Fruit fly (Drosophila melanogaster) whole organism, embryonic: ENCODE measurements around the gene kis.
A peak's percentile ranks its signal among the peaks of the same experiment; 100 is the strongest.

Source experiments
- ATbp ChIP-seq: fragments of 200-800 bp; sonication (Bioruptor generic); optimal IDR thresholded peaks from 2 replicates; lab custom pipeline; 2017; ENCODE audit warnings: missing biosample characterization, mild to moderate bottlenecking, missing genetic modification characterization, missing genetic modification reagents
- Atf3 ChIP-seq: fragments of 200-800 bp; sonication (Bioruptor generic); optimal IDR thresholded peaks from 3 replicates; lab custom pipeline; 2016; ENCODE audit warnings: missing biosample characterization, missing genetic modification characterization
- Bgb ChIP-seq: fragments of 200-800 bp; sonication (Bioruptor generic); IDR thresholded peaks from 2 replicates; pipeline ENCODE4 v1.3.6; 2022; ENCODE audit warnings: missing biosample characterization, missing genetic modification characterization; ENCODE audit not compliant: partially characterized antibody
- CG10209 ChIP-seq: fragments of 200-800 bp; sonication (Bioruptor generic); optimal IDR thresholded peaks from 3 replicates; lab custom pipeline; 2017; ENCODE audit warnings: missing biosample characterization, mild to moderate bottlenecking, missing genetic modification characterization, missing genetic modification reagents
- CG10274 ChIP-seq: fragments of 200-800 bp; sonication (Bioruptor generic); optimal IDR thresholded peaks from 3 replicates; lab custom pipeline; 2017; ENCODE audit warnings: missing biosample characterization, mild to moderate bottlenecking, missing genetic modification characterization
- CG10654 ChIP-seq: fragments of 200-800 bp; sonication (Bioruptor generic); optimal IDR thresholded peaks from 2 replicates; lab custom pipeline; 2016; ENCODE audit warnings: missing biosample characterization, missing genetic modification characterization
- CG11398 ChIP-seq: fragments of 200-800 bp; sonication (Bioruptor generic); optimal IDR thresholded peaks from 2 replicates; lab custom pipeline; 2016; ENCODE audit warnings: missing biosample characterization, missing genetic modification characterization
- CG11696 ChIP-seq: fragments of 200-800 bp; sonication (Bioruptor generic); IDR thresholded peaks from 2 replicates; pipeline ENCODE4 v1.3.6; 2022; ENCODE audit warnings: missing biosample characterization, missing genetic modification characterization
- CG13775 ChIP-seq: fragments of 200-800 bp; sonication (Bioruptor generic); optimal IDR thresholded peaks from 3 replicates; lab custom pipeline; 2017; ENCODE audit warnings: missing biosample characterization, mild to moderate bottlenecking, missing genetic modification characterization
- CG16779 ChIP-seq: fragments of 200-800 bp; sonication (Bioruptor generic); IDR thresholded peaks from 2 replicates; pipeline ENCODE4 v1.3.6; 2022; ENCODE audit warnings: missing biosample characterization, missing genetic modification characterization
- CG17328 ChIP-seq: fragments of 200-800 bp; sonication (Bioruptor generic); IDR thresholded peaks from 2 replicates; pipeline ENCODE4 v1.3.6; 2022; ENCODE audit warnings: missing biosample characterization, missing genetic modification characterization
- CG17829 ChIP-seq: fragments of 200-800 bp; optimal IDR thresholded peaks from 2 replicates; lab custom pipeline; 2019; ENCODE audit warnings: missing biosample characterization, mild to moderate bottlenecking, missing genetic modification characterization, moderate library complexity
- CG18619 ChIP-seq: fragments of 200-800 bp; sonication (Bioruptor generic); optimal IDR thresholded peaks from 3 replicates; lab custom pipeline; 2017; ENCODE audit warnings: missing biosample characterization, mild to moderate bottlenecking, missing genetic modification characterization
- CG2116 ChIP-seq: fragments of 200-800 bp; sonication (Bioruptor generic); optimal IDR thresholded peaks from 3 replicates; lab custom pipeline; 2018; ENCODE audit warnings: missing biosample characterization, mild to moderate bottlenecking, missing genetic modification characterization
- CG2120 ChIP-seq: fragments of 200-800 bp; sonication (Bioruptor generic); optimal IDR thresholded peaks from 3 replicates; lab custom pipeline; 2016; ENCODE audit warnings: missing biosample characterization, missing genetic modification characterization
- CG2678 ChIP-seq: fragments of 200-800 bp; sonication (Bioruptor generic); optimal IDR thresholded peaks from 3 replicates; lab custom pipeline; 2019; ENCODE audit warnings: missing biosample characterization, mild to moderate bottlenecking, missing genetic modification characterization, moderate library complexity
- CG4328 ChIP-seq: fragments of 200-800 bp; sonication (Bioruptor generic); optimal IDR thresholded peaks from 3 replicates; lab custom pipeline; 2017; ENCODE audit warnings: missing biosample characterization, missing genetic modification reagents, missing genetic modification characterization
- CG7372 ChIP-seq: fragments of 200-800 bp; sonication (Bioruptor generic); IDR thresholded peaks from 2 replicates; pipeline ENCODE4 v1.3.6; 2022; ENCODE audit warnings: missing biosample characterization, missing genetic modification characterization
- CG7786 ChIP-seq: fragments of 200-800 bp; sonication (Bioruptor generic); optimal IDR thresholded peaks from 2 replicates; lab custom pipeline; 2016; ENCODE audit warnings: missing biosample characterization, missing genetic modification characterization
- CoRest ChIP-seq: fragments of 200-800 bp; sonication (Bioruptor generic); optimal IDR thresholded peaks from 3 replicates; lab custom pipeline; 2018; ENCODE audit warnings: missing biosample characterization, mild to moderate bottlenecking, missing genetic modification characterization, moderate library complexity
- E2f1 ChIP-seq: fragments of 200-800 bp; sonication (Bioruptor generic); IDR thresholded peaks from 2 replicates; pipeline ENCODE4 v1.3.6; 2022; ENCODE audit warnings: missing biosample characterization, missing genetic modification characterization
- ERR ChIP-seq: fragments of 200-800 bp; sonication (Bioruptor generic); optimal IDR thresholded peaks from 2 replicates; lab custom pipeline; 2016; ENCODE audit warnings: missing biosample characterization, missing genetic modification characterization
- HLH54F ChIP-seq: fragments of 200-800 bp; sonication (Bioruptor generic); optimal IDR thresholded peaks from 3 replicates; lab custom pipeline; 2016; ENCODE audit warnings: missing biosample characterization, missing genetic modification characterization
- Hand ChIP-seq: fragments of 200-800 bp; sonication (Bioruptor generic); optimal IDR thresholded peaks from 2 replicates; lab custom pipeline; 2017; ENCODE audit warnings: mild to moderate bottlenecking, missing biosample characterization, missing genetic modification reagents, missing genetic modification characterization
- HmgD ChIP-seq: fragments of 200-800 bp; sonication (Bioruptor generic); optimal IDR thresholded peaks from 3 replicates; lab custom pipeline; 2016; ENCODE audit warnings: missing biosample characterization, missing genetic modification characterization
- Hr3 ChIP-seq: fragments of 200-800 bp; sonication (Bioruptor generic); optimal IDR thresholded peaks from 3 replicates; lab custom pipeline; 2016; ENCODE audit warnings: missing biosample characterization, missing genetic modification characterization
- Hr51 ChIP-seq, 2 experiments: fragments of 200-800 bp; sonication (Bioruptor generic); optimal IDR thresholded peaks; 2 replicates in 1 of 2; 3 replicates in 1 of 2; lab custom pipeline; 2016 to 2018; ENCODE audit warnings: missing biosample characterization in 2 of 2, missing genetic modification characterization in 2 of 2, mild to moderate bottlenecking in 1 of 2, moderate library complexity in 1 of 2
- Neu2 ChIP-seq: fragments of 200-800 bp; sonication (Bioruptor generic); optimal IDR thresholded peaks from 3 replicates; lab custom pipeline; 2016; ENCODE audit warnings: missing biosample characterization, missing genetic modification characterization, borderline replicate concordance
- Six4 ChIP-seq: fragments of 200-800 bp; sonication (Bioruptor generic); optimal IDR thresholded peaks from 2 replicates; lab custom pipeline; 2016; ENCODE audit warnings: missing biosample characterization, missing genetic modification characterization
- Sox102F ChIP-seq: fragments of 200-800 bp; sonication (Bioruptor generic); optimal IDR thresholded peaks from 2 replicates; lab custom pipeline; 2018; ENCODE audit warnings: missing biosample characterization, mild to moderate bottlenecking, missing genetic modification characterization, moderate library complexity
- Taf1 ChIP-seq: fragments of 200-800 bp; sonication (Bioruptor generic); IDR thresholded peaks from 2 replicates; pipeline ENCODE4 v1.3.6; 2022; ENCODE audit warnings: missing biosample characterization, missing genetic modification characterization
- ato ChIP-seq: fragments of 200-800 bp; sonication (Bioruptor generic); IDR thresholded peaks from 2 replicates; pipeline ENCODE4 v1.3.6; 2022; ENCODE audit warnings: missing biosample characterization, missing genetic modification characterization; ENCODE audit not compliant: partially characterized antibody
- cato ChIP-seq: fragments of 200-800 bp; sonication (Bioruptor generic); optimal IDR thresholded peaks from 2 replicates; lab custom pipeline; 2016; ENCODE audit warnings: missing biosample characterization, missing genetic modification characterization, borderline replicate concordance
- caup ChIP-seq: fragments of 200-800 bp; sonication (Bioruptor generic); optimal IDR thresholded peaks from 3 replicates; lab custom pipeline; 2017; ENCODE audit warnings: missing biosample characterization, mild to moderate bottlenecking, missing genetic modification characterization, moderate library complexity; ENCODE audit not compliant: severe bottlenecking
- chif ChIP-seq, 2 experiments: fragments of 200-800 bp; sonication (Bioruptor generic); optimal IDR thresholded peaks; 3 replicates each; lab custom pipeline; 2016; ENCODE audit warnings: missing biosample characterization in 2 of 2, missing genetic modification characterization in 2 of 2
- corto ChIP-seq: fragments of 200-800 bp; sonication (Bioruptor generic); optimal IDR thresholded peaks from 2 replicates; lab custom pipeline; 2016; ENCODE audit warnings: missing biosample characterization, mild to moderate bottlenecking, missing genetic modification characterization, moderate library complexity
- cwo ChIP-seq: fragments of 200-800 bp; sonication (Bioruptor generic); optimal IDR thresholded peaks from 3 replicates; lab custom pipeline; 2017; ENCODE audit warnings: missing biosample characterization, missing genetic modification characterization, mild to moderate bottlenecking, moderate library complexity, missing genetic modification reagents
- dmrt99B ChIP-seq: fragments of 200-800 bp; sonication (Bioruptor generic); optimal IDR thresholded peaks from 2 replicates; lab custom pipeline; 2018; ENCODE audit warnings: missing biosample characterization, mild to moderate bottlenecking, missing genetic modification characterization, moderate library complexity
- emc ChIP-seq: fragments of 200-800 bp; sonication (Bioruptor generic); optimal IDR thresholded peaks from 2 replicates; lab custom pipeline; 2016; ENCODE audit warnings: missing biosample characterization, missing genetic modification characterization
- fd64A ChIP-seq: fragments of 200-800 bp; sonication (Bioruptor generic); optimal IDR thresholded peaks from 3 replicates; lab custom pipeline; 2018; ENCODE audit warnings: missing biosample characterization, mild to moderate bottlenecking, missing genetic modification characterization
- ftz-f1 ChIP-seq: fragments of 200-800 bp; sonication (Bioruptor generic); optimal IDR thresholded peaks from 2 replicates; lab custom pipeline; 2016; ENCODE audit warnings: missing biosample characterization, missing genetic modification characterization
- gcm2 ChIP-seq: fragments of 200-800 bp; sonication (Bioruptor generic); optimal IDR thresholded peaks from 2 replicates; lab custom pipeline; 2016; ENCODE audit warnings: missing biosample characterization, missing genetic modification characterization
- gfzf ChIP-seq: fragments of 200-800 bp; sonication (Bioruptor generic); optimal IDR thresholded peaks from 2 replicates; lab custom pipeline; 2016; ENCODE audit warnings: missing biosample characterization, mild to moderate bottlenecking, missing genetic modification characterization, moderate library complexity
- lov ChIP-seq, 2 experiments: fragments of 200-800 bp in 1 of 2; fragments of >200 bp in 1 of 2; sonication (Bioruptor generic) in 1 of 2; IDR thresholded peaks in 1 of 2; optimal IDR thresholded peaks in 1 of 2; 2 replicates in 1 of 2; 3 replicates in 1 of 2; pipeline versions ENCODE4 v1.3.6 to Lab custom; 2017 to 2022; ENCODE audit warnings: missing biosample characterization in 1 of 2, missing genetic modification characterization in 1 of 2
- mam ChIP-seq: fragments of 200-800 bp; sonication (Bioruptor generic); optimal IDR thresholded peaks from 3 replicates; lab custom pipeline; 2016; ENCODE audit warnings: missing biosample characterization, missing genetic modification characterization
- nerfin-2 ChIP-seq: fragments of 200-800 bp; sonication (Bioruptor generic); IDR thresholded peaks from 2 replicates; pipeline ENCODE4 v1.3.6; 2022; ENCODE audit warnings: missing biosample characterization, missing genetic modification characterization; ENCODE audit not compliant: partially characterized antibody
- nmo ChIP-seq: fragments of 200-800 bp; sonication (Bioruptor generic); optimal IDR thresholded peaks from 2 replicates; lab custom pipeline; 2018; ENCODE audit warnings: missing biosample characterization, mild to moderate bottlenecking, missing genetic modification characterization, moderate library complexity
- sob ChIP-seq: fragments of 200-800 bp; sonication (Bioruptor generic); IDR thresholded peaks from 2 replicates; pipeline ENCODE4 v1.3.6; 2022; ENCODE audit warnings: missing biosample characterization, missing genetic modification characterization
- sqz ChIP-seq: fragments of 200-800 bp; sonication (Bioruptor generic); optimal IDR thresholded peaks from 3 replicates; lab custom pipeline; 2018; ENCODE audit warnings: missing biosample characterization, mild to moderate bottlenecking, missing genetic modification characterization
- tio ChIP-seq: fragments of 200-800 bp; sonication (Bioruptor generic); optimal IDR thresholded peaks from 2 replicates; lab custom pipeline; 2017; ENCODE audit warnings: missing biosample characterization, missing genetic modification characterization, inconsistent platforms

Gene kis

dm6 chr2L:283071-283482, 32.5 kb upstream of the kis start, which contains the start of gene CG11601:
CG11601 (minus strand) TSS chr2L:283269.
- TF ChIP-seq CG10209 (GFP tag; lab: Kevin White, UChicago) (peak; percentile 7), Bgb (GFP tag; lab: Robert Waterston, UW) (peak; percentile 53), gcm2 (GFP tag; lab: Kevin White, UChicago) (no peak), ftz-f1 (GFP tag; lab: Kevin White, UChicago) (no peak), CoRest (peak; percentile 39), dmrt99B (no peak), ato (GFP tag; lab: Robert Waterston, UW) (no peak), HmgD (GFP tag; lab: Kevin White, UChicago) (no peak), CG16779 (GFP tag; lab: Robert Waterston, UW) (no peak), fd64A (GFP tag; lab: Kevin White, UChicago) (no peak), nmo (GFP tag; lab: Kevin White, UChicago) (peak; percentile 63), ERR (GFP tag; lab: Kevin White, UChicago) (no peak), sqz (GFP tag; lab: Kevin White, UChicago) (no peak), CG18619 (no peak), CG10654 (GFP tag; lab: Kevin White, UChicago) (no peak), gfzf (GFP tag; lab: Kevin White, UChicago) (peak; percentile 58), CG17829 (tag; lab: Kevin White, UChicago) (peak; percentile 34), Taf1 (GFP tag; lab: Robert Waterston, UW) (no peak), HLH54F (GFP tag; lab: Kevin White, UChicago) (peak; percentile 34), ATbp (GFP tag; lab: Kevin White, UChicago) (no peak), cwo (GFP tag; lab: Kevin White, UChicago) (no peak), CG10274 (GFP tag; lab: Kevin White, UChicago) (no peak), mam (GFP tag; lab: Kevin White, UChicago) (no peak), CG7372 (GFP tag; lab: Robert Waterston, UW) (no peak), nerfin-2 (no peak), CG2678 (no peak), CG11398 (GFP tag; lab: Kevin White, UChicago) (no peak), lov (optimal IDR thresholded peaks at IDR 0.05; lab: Kevin White, UChicago) (no peak), lov (GFP tag; IDR thresholded peaks at IDR 0.05; lab: Robert Waterston, UW) (no peak), CG13775 (GFP tag; lab: Kevin White, UChicago) (peak; percentile 38), Hr51 (GFP tag; optimal IDR thresholded peaks at IDR 0.05; lab: Kevin White, UChicago) (peak in 1 of 2 experiments; percentile 9), tio (GFP tag; lab: Kevin White, UChicago) (no peak), E2f1 (GFP tag; lab: Robert Waterston, UW) (no peak), caup (GFP tag; lab: Kevin White, UChicago) (no peak), corto (no peak), CG2120 (peak; percentile 60), CG4328 (GFP tag; lab: Kevin White, UChicago) (no peak), Hr3 (GFP tag; lab: Kevin White, UChicago) (peak; percentile 4), Atf3 (no peak), Neu2 (no peak), Six4 (GFP tag; lab: Kevin White, UChicago) (no peak), Hand (GFP tag; lab: Kevin White, UChicago) (no peak), cato (GFP tag; lab: Kevin White, UChicago) (no peak), Sox102F (GFP tag; lab: Kevin White, UChicago) (no peak), emc (GFP tag; lab: Kevin White, UChicago) (peak; percentile 16), CG2116 (GFP tag; lab: Kevin White, UChicago) (peak; percentile 52), chif (GFP tag; optimal IDR thresholded peaks at IDR 0.05; lab: Kevin White, UChicago) (peak in 1 of 2 experiments; percentile 13), CG17328 (peak; percentile 53; the same call in 1 of the 2 replicates), sob (GFP tag; lab: Robert Waterston, UW) (peak; percentile 50; the same call in 1 of the 2 replicates), CG11696 (GFP tag; lab: Robert Waterston, UW) (no peak), CG7786 (GFP tag; lab: Kevin White, UChicago) (peak; percentile 36)
